Fruit fly (Drosophila melanogaster): ENCODE data around the gene Msp300.

Gene Msp300

dm6 chr2L:5059645-5060254, 40.9 kb upstream of the Msp300 start, which contains the start of gene Rpn11 (continued):
- TF ChIP-seq CG6813 (GFP tag; optimal IDR thresholded peaks at IDR 0.05) (no peak), dimm (GFP tag; IDR thresholded peaks at IDR 0.05) (no peak), run (tag; optimal IDR thresholded peaks at IDR 0.05) (no peak), az2 (GFP tag; optimal IDR thresholded peaks at IDR 0.05) (peak; percentile 67), gt (GFP tag; IDR thresholded peaks at IDR 0.05) (no peak), CG3838 (GFP tag; optimal IDR thresholded peaks at IDR 0.05) (no peak), Fer1 (GFP tag; optimal IDR thresholded peaks at IDR 0.05) (peak; percentile 43), Neu2 (GFP tag; optimal IDR thresholded peaks at IDR 0.05; ENCODE audit: borderline replicate concordance) (no peak), lab (GFP tag; optimal IDR thresholded peaks at IDR 0.05) (peak; percentile 62), Nf-YA (GFP tag; IDR thresholded peaks at IDR 0.05) (no peak), CG30403 (GFP tag; optimal IDR thresholded peaks at IDR 0.05) (peak; percentile 86), E2f2 (GFP tag; IDR thresholded peaks at IDR 0.05) (peak; percentile 85), sug (tag; optimal IDR thresholded peaks at IDR 0.05) (peak; percentile 78), CG32532 (GFP tag; IDR thresholded peaks at IDR 0.05) (no peak; the same call in 1 of the 2 replicates), CG9727 (GFP tag; optimal IDR thresholded peaks at IDR 0.05) (peak; percentile 79), CG32767 (GFP tag; IDR thresholded peaks at IDR 0.05) (no peak), mirr (GFP tag; optimal IDR thresholded peaks at IDR 0.05) (peak; percentile 8), dati (GFP tag; IDR thresholded peaks at IDR 0.05) (no peak), CG14050 (GFP tag; IDR thresholded peaks at IDR 0.05) (no peak), Vsx1 (GFP tag; optimal IDR thresholded peaks at IDR 0.05) (no peak), gsb-n (tag; optimal IDR thresholded peaks at IDR 0.05) (peak; percentile 47), GATAe (GFP tag; conservative IDR thresholded peaks at IDR 0.05) (no peak), dm (GFP tag; optimal IDR thresholded peaks at IDR 0.05) (no peak), CG8290 (GFP tag; optimal IDR thresholded peaks at IDR 0.05) (peak; percentile 36), CG8290 (tag; optimal IDR thresholded peaks at IDR 0.05) (peak; percentile 16 to 58), Kr (GFP tag; optimal IDR thresholded peaks at IDR 0.05) (no peak), CG14710 (tag; optimal IDR thresholded peaks at IDR 0.05) (peak; percentile 87), Dip2 (GFP tag; IDR thresholded peaks at IDR 0.05) (no peak), CG13894 (tag; optimal IDR thresholded peaks at IDR 0.05) (peak; percentile 60), gsb (GFP tag; IDR thresholded peaks at IDR 0.05) (no peak), h (optimal IDR thresholded peaks at IDR 0.05) (no peak), Hey (tag; optimal IDR thresholded peaks at IDR 0.05) (no peak), CG2129 (GFP tag; IDR thresholded peaks at IDR 0.05; ENCODE audit: partially characterized antibody) (0 out of 2 replicates have a peak, but pooled peaks have one; percentile 38), cwo (GFP tag; optimal IDR thresholded peaks at IDR 0.05) (peak; percentile 27), ken (GFP tag; IDR thresholded peaks at IDR 0.05) (0 out of 3 replicates have a peak, but pooled peaks have one; percentile 11), cas (GFP tag; IDR thresholded peaks at IDR 0.05) (no peak), H2.0 (GFP tag; IDR thresholded peaks at IDR 0.05) (no peak; the same call in 1 of the 2 replicates), ap (GFP tag; IDR thresholded peaks at IDR 0.05) (peak; percentile 34; the same call in 1 of the 2 replicates), sc (optimal IDR thresholded peaks at IDR 0.05) (no peak), sc (GFP tag; optimal IDR thresholded peaks at IDR 0.05) (peak; percentile 24), hkb (optimal IDR thresholded peaks at IDR 0.05) (no peak), hkb (GFP tag; IDR thresholded peaks at IDR 0.05) (no peak), CG30431 (GFP tag; optimal IDR thresholded peaks at IDR 0.05) (no peak), dmrt99B (tag; optimal IDR thresholded peaks at IDR 0.05) (peak; percentile 68), bbx (GFP tag; IDR thresholded peaks at IDR 0.05; ENCODE audit: partially characterized antibody) (peak; percentile 26; the same call in 1 of the 2 replicates), Taf1 (GFP tag; IDR thresholded peaks at IDR 0.05) (no peak), fd96Cb (tag; optimal IDR thresholded peaks at IDR 0.05) (peak; percentile 45), Hmr (GFP tag; optimal IDR thresholded peaks at IDR 0.05) (peak; percentile 53), CG2712 (tag; optimal IDR thresholded peaks at IDR 0.05) (peak; percentile 76), CG17186 (GFP tag; optimal IDR thresholded peaks at IDR 0.05) (no peak), CG9876 (GFP tag; optimal IDR thresholded peaks at IDR 0.05) (no peak), gro (GFP tag; optimal IDR thresholded peaks at IDR 0.05) (no peak)

All from whole organism, embryonic.